Worm (Caenorhabditis elegans) whole organism, early embryonic: Measurements from ENCODE around the gene Y39A3CL.7.

ENCODE experiments used
- B0310.2 ChIP-seq: sonication (generic microtip); optimal IDR thresholded peaks from 2 replicates; lab custom pipeline; 2016; ENCODE audit warnings: mild to moderate bottlenecking, missing genetic modification characterization, missing compliant biosample characterization
- F13C5.2 ChIP-seq: sonication (generic microtip); optimal IDR thresholded peaks from 2 replicates; lab custom pipeline; 2017; ENCODE audit warnings: mild to moderate bottlenecking, missing genetic modification characterization, inconsistent platforms, missing compliant biosample characterization
- aly-1 ChIP-seq: sonication (generic microtip); optimal IDR thresholded peaks from 2 replicates; lab custom pipeline; 2016; ENCODE audit warnings: missing genetic modification characterization, missing compliant biosample characterization
- ama-1 ChIP-seq: fragments of 150-350 bp; optimal IDR thresholded peaks from 2 replicates; lab custom pipeline; 2014
- ceh-13 ChIP-seq: fragments of 200-800 bp; sonication (Bioruptor generic); optimal IDR thresholded peaks from 2 replicates; lab custom pipeline; 2018; ENCODE audit warnings: mild to moderate bottlenecking, missing genetic modification characterization, missing compliant biosample characterization
- ceh-36 ChIP-seq: sonication (generic microtip); optimal IDR thresholded peaks from 2 replicates; lab custom pipeline; 2016; ENCODE audit warnings: missing genetic modification characterization, inconsistent platforms, missing compliant biosample characterization
- ets-7 ChIP-seq: sonication (generic microtip); optimal IDR thresholded peaks from 2 replicates; lab custom pipeline; 2016; ENCODE audit warnings: missing genotype, missing genetic modification characterization, missing compliant biosample characterization
- flt-1 ChIP-seq: fragments of 200-800 bp; sonication (Bioruptor generic); IDR thresholded peaks from 2 replicates; pipeline ENCODE4 v1.3.6; 2022; ENCODE audit warnings: missing genetic modification characterization, missing compliant biosample characterization
- hmbx-1 ChIP-seq: sonication (generic microtip); optimal IDR thresholded peaks from 2 replicates; lab custom pipeline; 2016; ENCODE audit warnings: mild to moderate bottlenecking, missing genetic modification characterization, missing compliant biosample characterization
- hmg-4 ChIP-seq: fragments of 200-800 bp; sonication (Bioruptor generic); optimal IDR thresholded peaks from 2 replicates; lab custom pipeline; 2018; ENCODE audit warnings: mild to moderate bottlenecking, missing genetic modification characterization, missing compliant biosample characterization
- hnd-1 ChIP-seq: sonication (generic microtip); optimal IDR thresholded peaks from 2 replicates; lab custom pipeline; 2016; ENCODE audit warnings: missing genetic modification characterization, missing compliant biosample characterization
- pes-1 ChIP-seq: fragments of 200-800 bp; sonication (Bioruptor generic); IDR thresholded peaks from 2 replicates; pipeline ENCODE4 v1.3.6; 2022; ENCODE audit warnings: missing genetic modification reagents, missing genetic modification characterization, missing compliant biosample characterization
- scrt-1 ChIP-seq: fragments of 200-800 bp; sonication (Bioruptor generic); IDR thresholded peaks from 2 replicates; pipeline ENCODE4 v1.3.6; 2022; ENCODE audit warnings: missing genetic modification characterization, missing compliant biosample characterization
- sea-1 ChIP-seq: fragments of 200-800 bp; sonication (Bioruptor generic); conservative IDR thresholded peaks from 2 replicates; pipeline ENCODE4 v1.3.6; 2022; ENCODE audit warnings: missing genetic modification characterization, missing compliant biosample characterization
- tbx-11 ChIP-seq: fragments of 200-800 bp; sonication (Bioruptor generic); IDR thresholded peaks from 2 replicates; pipeline ENCODE4 v1.3.6; 2022; ENCODE audit warnings: missing genetic modification characterization, missing compliant biosample characterization
- tbx-37 ChIP-seq: fragments of 200-800 bp; sonication (Bioruptor generic); conservative IDR thresholded peaks from 2 replicates; pipeline ENCODE4 v1.3.6; 2022; ENCODE audit warnings: missing genetic modification reagents, missing genetic modification characterization, missing compliant biosample characterization
- tra-4 ChIP-seq: sonication (generic microtip); optimal IDR thresholded peaks from 2 replicates; lab custom pipeline; 2017; ENCODE audit warnings: missing genetic modification characterization, missing compliant biosample characterization

Gene Y39A3CL.7

DNA sequence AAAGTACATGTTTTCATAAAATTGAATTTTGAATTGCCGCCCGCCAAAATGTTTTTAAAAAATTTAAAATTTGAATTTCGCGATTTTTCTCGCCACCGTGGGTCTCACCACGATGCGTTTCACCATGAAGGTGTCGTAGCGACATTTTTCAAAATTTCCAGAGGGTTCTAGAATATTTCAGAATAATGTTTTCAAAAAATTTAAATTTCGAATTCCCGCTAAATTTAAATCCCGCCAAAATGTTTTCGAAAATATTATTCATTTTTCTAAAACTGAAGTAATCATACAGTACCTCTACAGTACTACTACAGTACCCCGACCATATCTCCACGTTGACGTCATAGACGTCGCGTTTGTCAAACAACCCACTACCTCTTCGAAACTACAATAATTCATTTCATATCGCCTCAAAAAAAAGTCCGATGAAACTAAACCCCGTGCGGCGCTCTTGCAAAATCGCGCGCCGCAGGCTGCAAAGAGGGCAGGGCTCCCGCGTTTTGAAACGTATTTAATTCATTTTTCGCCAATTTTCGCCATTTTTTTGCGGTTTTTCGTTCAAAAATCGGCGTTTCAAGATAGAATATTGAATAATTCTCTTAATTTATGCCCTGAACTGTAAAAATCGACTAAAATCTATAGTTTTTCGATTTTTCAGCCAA is at the start of gene Y39A3CL.7, which contains the start of gene pvf-1:
Y39A3CL.7 (plus strand) TSS at position 656 of the 659 bp plus-strand sequence.
pvf-1 (minus strand) TSS at position 51 of the 659 bp plus-strand sequence.
- TF ChIP-seq ets-7 (tag; lab: Kevin White, UChicago) (peak; percentile 54), F13C5.2 (tag; lab: Kevin White, UChicago) (peak; percentile 63), tbx-37 (GFP tag; lab: Robert Waterston, UW) (peak; percentile 52; the same call in 1 of the 2 replicates), tra-4 (tag; lab: Kevin White, UChicago) (no peak), pes-1 (GFP tag; lab: Robert Waterston, UW) (peak; percentile 77), ceh-36 (peak; percentile 60), hmg-4 (GFP tag; lab: Kevin White, UChicago) (peak; percentile 40), sea-1 (GFP tag; lab: Robert Waterston, UW) (peak; percentile 53; the same call in 1 of the 2 replicates), ceh-13 (GFP tag; lab: Kevin White, UChicago) (peak; percentile 20), hmbx-1 (tag; lab: Kevin White, UChicago) (no peak), aly-1 (no peak), scrt-1 (GFP tag; lab: Robert Waterston, UW) (peak; percentile 68; the same call in 1 of the 2 replicates), ama-1 (lab: Kevin White, UChicago) (no peak), flt-1 (GFP tag; lab: Robert Waterston, UW) (peak; percentile 59; the same call in 1 of the 2 replicates), tbx-11 (GFP tag; lab: Robert Waterston, UW) (peak; percentile 77), hnd-1 (peak; percentile 39)

DNA sequence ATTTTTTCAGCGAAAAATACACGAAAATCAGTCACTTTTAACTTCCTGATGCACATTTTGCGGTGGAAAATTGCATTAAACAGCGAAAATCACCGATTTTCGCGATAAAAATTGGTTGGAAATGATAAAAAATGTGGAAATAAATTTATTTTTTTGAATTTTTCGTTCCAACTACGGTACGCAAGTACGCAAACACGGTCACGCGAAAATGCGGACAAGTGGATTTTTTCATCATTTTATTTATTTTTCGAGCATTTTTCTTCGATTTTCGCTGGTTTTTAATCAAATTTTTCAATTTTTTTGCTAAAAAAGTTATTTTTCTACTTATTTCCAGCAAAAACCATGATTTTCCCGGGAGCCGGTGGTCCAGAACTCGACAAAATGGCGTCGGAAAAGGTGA is 47.3 kb upstream of the Y39A3CL.7 start, which contains the start of gene Y39A3CL.3:
Y39A3CL.3 (plus strand) TSS at position 335 of the 400 bp plus-strand sequence.
- TF ChIP-seq sea-1 (GFP tag; lab: Robert Waterston, UW) (no peak), F13C5.2 (tag; lab: Kevin White, UChicago) (peak; percentile 46)

DNA sequence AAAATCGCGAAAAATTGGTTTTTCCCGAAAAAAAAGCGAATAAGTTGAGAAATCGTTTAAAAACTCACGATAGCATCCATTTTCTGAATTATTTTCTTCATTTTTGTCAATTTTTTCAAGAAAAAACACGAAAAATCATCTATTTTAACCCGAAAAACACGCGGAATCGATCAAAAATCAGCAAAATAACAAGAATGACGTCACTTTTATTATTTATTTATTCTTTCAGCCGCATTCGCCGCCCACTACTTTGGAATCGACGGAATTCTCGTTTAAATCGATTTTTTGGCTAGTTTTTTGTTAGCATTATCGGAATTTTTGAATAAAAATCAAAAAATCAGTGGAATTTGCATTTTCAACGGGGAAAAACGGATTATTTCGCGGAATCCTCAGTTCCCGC is 46.8 kb upstream of the Y39A3CL.7 start, which contains the start of gene Y39A3CL.4:
Y39A3CL.4 (minus strand) TSS at position 101 of the 400 bp plus-strand sequence.
- TF ChIP-seq pes-1 (GFP tag; lab: Robert Waterston, UW) = no peak
- no peak for TF ChIP-seq hnd-1
- no peak for TF ChIP-seq tbx-11 (GFP tag; lab: Robert Waterston, UW)
- TF ChIP-seq hmbx-1 (tag; lab: Kevin White, UChicago) = no peak
- no peak for TF ChIP-seq hmg-4 (GFP tag; lab: Kevin White, UChicago)
- TF ChIP-seq tbx-37 (GFP tag; lab: Robert Waterston, UW) = no peak
- TF ChIP-seq tra-4 (tag; lab: Kevin White, UChicago) = no peak
- TF ChIP-seq F13C5.2 (tag; lab: Kevin White, UChicago) = no peak
- no peak for TF ChIP-seq ama-1 (lab: Kevin White, UChicago)
- TF ChIP-seq sea-1 (GFP tag; lab: Robert Waterston, UW) = no peak
- no peak for TF ChIP-seq scrt-1 (GFP tag; lab: Robert Waterston, UW)
- no peak for TF ChIP-seq ceh-36
- TF ChIP-seq aly-1 = no peak
- no peak for TF ChIP-seq ceh-13 (GFP tag; lab: Kevin White, UChicago)
- TF ChIP-seq ets-7 (tag; lab: Kevin White, UChicago) = no peak
- no peak for TF ChIP-seq flt-1 (GFP tag; lab: Robert Waterston, UW)
- TF ChIP-seq B0310.2 (tag; lab: Kevin White, UChicago) = no peak

DNA sequence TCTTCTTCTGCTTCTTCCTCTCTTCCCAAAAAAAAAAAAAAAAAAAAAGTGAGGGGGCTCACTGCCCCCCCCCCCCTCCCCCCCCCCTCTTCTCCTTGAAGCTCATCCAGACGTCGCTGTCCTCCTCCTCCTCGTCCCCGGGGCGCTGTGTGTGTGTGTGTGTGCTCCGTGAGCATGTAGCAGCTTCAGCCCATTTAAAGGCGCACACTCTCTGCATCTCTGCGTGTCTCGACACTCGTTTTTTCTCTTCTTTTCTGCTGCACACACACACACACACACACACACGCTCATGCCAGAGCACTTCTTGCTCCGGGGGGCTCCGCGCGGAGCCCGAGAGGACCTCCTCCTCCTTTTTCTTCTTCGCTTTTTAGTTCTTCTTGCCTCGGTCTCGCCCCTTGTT is 38.9 kb upstream of the Y39A3CL.7 start:
- TF ChIP-seq ama-1 (lab: Kevin White, UChicago) = no peak
- TF ChIP-seq hmbx-1 (tag; lab: Kevin White, UChicago) = no peak
- no peak for TF ChIP-seq hnd-1
- TF ChIP-seq aly-1 = no peak
- no peak for TF ChIP-seq hmg-4 (GFP tag; lab: Kevin White, UChicago)
- TF ChIP-seq tra-4 (tag; lab: Kevin White, UChicago) = no peak
- TF ChIP-seq flt-1 (GFP tag; lab: Robert Waterston, UW) = no peak
- no peak for TF ChIP-seq tbx-37 (GFP tag; lab: Robert Waterston, UW)
- TF ChIP-seq pes-1 (GFP tag; lab: Robert Waterston, UW) = no peak
- no peak for TF ChIP-seq B0310.2 (tag; lab: Kevin White, UChicago)
- TF ChIP-seq ets-7 (tag; lab: Kevin White, UChicago) = no peak
- no peak for TF ChIP-seq F13C5.2 (tag; lab: Kevin White, UChicago)
- TF ChIP-seq scrt-1 (GFP tag; lab: Robert Waterston, UW) = no peak
- no peak for TF ChIP-seq tbx-11 (GFP tag; lab: Robert Waterston, UW)
- TF ChIP-seq ceh-13 (GFP tag; lab: Kevin White, UChicago) = no peak
- no peak for TF ChIP-seq ceh-36
- TF ChIP-seq sea-1 (GFP tag; lab: Robert Waterston, UW) = no peak

DNA sequence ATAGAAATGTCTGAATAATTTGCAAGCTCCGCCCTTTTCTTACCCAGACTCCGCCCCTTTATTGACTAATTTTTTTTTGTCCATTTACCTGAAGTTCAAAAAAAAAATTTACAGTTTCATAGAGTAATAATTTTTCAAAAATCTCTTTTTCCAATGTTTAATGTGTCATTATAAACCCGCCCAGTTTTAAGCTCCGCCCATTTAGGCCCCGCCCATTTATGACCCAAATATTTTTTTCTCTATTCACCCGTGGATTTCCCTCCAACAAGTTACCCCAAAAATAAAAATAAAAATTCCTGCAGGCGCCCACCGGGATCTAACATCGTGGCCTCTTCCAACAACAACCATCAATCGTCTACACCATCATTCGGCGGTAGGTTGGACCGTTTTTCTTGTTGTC is 36.7 kb upstream of the Y39A3CL.7 start, which contains the start of gene rimb-1:
rimb-1 (plus strand) TSS at position 301 of the 400 bp plus-strand sequence.
- TF ChIP-seq pes-1 (GFP tag; lab: Robert Waterston, UW) = no peak

DNA sequence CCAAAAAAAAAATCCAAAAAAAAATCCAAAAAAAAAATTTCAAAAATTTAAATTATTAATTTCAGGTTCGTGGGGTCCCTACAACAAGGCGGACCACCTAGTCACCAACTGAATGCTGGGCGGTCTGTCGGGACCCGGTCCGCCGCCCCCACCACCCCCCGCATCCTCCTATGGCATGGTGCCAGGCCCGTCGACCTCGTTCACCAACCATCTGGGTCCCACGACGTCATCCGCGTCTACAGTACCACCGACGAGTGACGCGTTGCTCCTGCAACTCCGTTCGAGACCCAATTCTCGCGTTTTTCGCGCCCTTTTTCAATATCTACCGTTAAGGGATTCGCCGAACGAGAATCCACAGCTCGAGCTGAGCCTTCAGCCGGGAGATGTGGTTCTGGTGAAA is 35.7 kb upstream of the Y39A3CL.7 start:
- no peak for TF ChIP-seq hmbx-1 (tag; lab: Kevin White, UChicago)
- TF ChIP-seq hnd-1 = no peak
- TF ChIP-seq aly-1 = no peak
- no peak for TF ChIP-seq sea-1 (GFP tag; lab: Robert Waterston, UW)
- no peak for TF ChIP-seq ceh-13 (GFP tag; lab: Kevin White, UChicago)
- TF ChIP-seq tbx-37 (GFP tag; lab: Robert Waterston, UW) = no peak
- no peak for TF ChIP-seq ets-7 (tag; lab: Kevin White, UChicago)
- TF ChIP-seq ceh-36 = no peak
- TF ChIP-seq flt-1 (GFP tag; lab: Robert Waterston, UW) = no peak
- TF ChIP-seq ama-1 (lab: Kevin White, UChicago) = no peak
- no peak for TF ChIP-seq scrt-1 (GFP tag; lab: Robert Waterston, UW)

DNA sequence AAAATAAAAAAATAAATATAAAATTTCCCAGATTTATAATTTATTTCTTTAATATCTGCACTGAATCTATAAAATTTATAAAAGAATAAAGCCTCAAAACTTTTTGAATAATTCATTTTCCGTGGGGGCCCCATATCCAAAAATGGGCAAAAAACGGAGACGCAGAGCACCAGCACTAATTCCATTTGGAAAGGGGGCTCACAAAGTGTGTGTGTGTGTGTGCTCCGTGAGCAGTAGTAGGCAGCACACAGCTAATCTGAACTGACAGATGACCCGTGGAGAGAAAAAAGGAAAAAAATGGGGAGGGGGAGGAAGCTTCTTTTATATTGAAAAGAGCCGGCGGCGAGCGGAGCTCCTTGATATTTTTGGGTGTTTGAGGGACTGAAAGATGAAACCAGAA is 32.8 kb upstream of the Y39A3CL.7 start:
- TF ChIP-seq hmg-4 (GFP tag; lab: Kevin White, UChicago) (no peak), ceh-36 (no peak), tbx-11 (GFP tag; lab: Robert Waterston, UW) (no peak)
